Worm (Caenorhabditis elegans) whole organism, L2 larva: ENCODE data around the gene F01F1.15.

Source experiments
- F13H6.1 ChIP-seq: sonication (generic microtip); optimal IDR thresholded peaks from 2 replicates; lab custom pipeline; 2016; ENCODE audit warnings: missing genetic modification characterization, missing compliant biosample characterization
- aly-2 ChIP-seq: fragments of 150-350 bp; optimal IDR thresholded peaks from 2 replicates; lab custom pipeline; 2014; ENCODE audit warnings: missing biosample characterization, missing genetic modification characterization
- elt-3 ChIP-seq: sonication (generic microtip); optimal IDR thresholded peaks from 2 replicates; lab custom pipeline; 2017; ENCODE audit warnings: missing biosample characterization, missing genetic modification characterization
- fos-1 ChIP-seq: fragments of 150-350 bp; optimal IDR thresholded peaks from 2 replicates; lab custom pipeline; 2014; ENCODE audit warnings: missing biosample characterization, missing genetic modification characterization
- mab-5 ChIP-seq: fragments of 150-350 bp; optimal IDR thresholded peaks from 2 replicates; lab custom pipeline; 2014; ENCODE audit warnings: missing biosample characterization, missing genetic modification characterization
- nhr-12 ChIP-seq: fragments of 150-350 bp; optimal IDR thresholded peaks from 2 replicates; lab custom pipeline; 2014; ENCODE audit warnings: missing biosample characterization, missing genetic modification characterization

DNA sequence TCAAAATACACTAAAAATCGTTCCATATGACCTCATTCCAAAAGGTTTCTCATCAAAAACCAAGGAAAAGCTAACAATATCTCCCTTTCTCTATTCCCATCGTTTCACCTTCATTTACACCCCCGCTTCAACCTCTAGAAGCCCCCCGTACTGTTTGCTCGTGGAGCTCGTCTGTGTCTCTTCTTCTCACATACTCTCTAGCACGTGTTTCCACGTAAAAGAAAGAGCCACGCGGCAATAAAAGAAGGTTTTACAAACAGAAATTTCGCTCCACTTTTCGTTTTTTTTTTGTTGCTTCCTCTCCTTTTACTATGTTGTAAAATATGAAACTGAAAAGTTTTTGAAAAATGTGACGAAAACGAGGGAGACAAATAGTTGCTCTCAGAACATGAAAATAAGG lies 23.6 kb upstream of the F01F1.15 start:
- no peak for TF ChIP-seq mab-5 (tag; lab: Kevin White, UChicago)
- TF ChIP-seq nhr-12 (tag; lab: Kevin White, UChicago) = no peak
- no peak for TF ChIP-seq aly-2 (tag; lab: Kevin White, UChicago)
- TF ChIP-seq fos-1 (tag; lab: Kevin White, UChicago) = no peak
- no peak for TF ChIP-seq elt-3 (tag; lab: Kevin White, UChicago)
- peak; percentile 31 for TF ChIP-seq F13H6.1 (tag; lab: Kevin White, UChicago)
